Worm (Caenorhabditis elegans) whole organism, L1 larva: ENCODE data around the gene F54F2.9.

ENCODE experiments used
- alr-1 ChIP-seq: fragments of 200-800 bp; sonication (Bioruptor generic); optimal IDR thresholded peaks from 2 replicates; lab custom pipeline; 2018; ENCODE audit warnings: borderline replicate concordance, mild to moderate bottlenecking, missing genetic modification characterization, missing compliant biosample characterization
- fkh-10 ChIP-seq: sonication (generic microtip); optimal IDR thresholded peaks from 2 replicates; lab custom pipeline; 2017; ENCODE audit warnings: missing biosample characterization, missing genetic modification reagents, missing genetic modification characterization
- snpc-4 ChIP-seq: fragments of 150-350 bp; optimal IDR thresholded peaks from 2 replicates; lab custom pipeline; 2014; ENCODE audit warnings: missing biosample characterization, missing genetic modification characterization
- unc-130 ChIP-seq: fragments of 150-350 bp; optimal IDR thresholded peaks from 2 replicates; lab custom pipeline; 2017; ENCODE audit warnings: missing biosample characterization, missing genetic modification characterization, inconsistent platforms
- ztf-11 ChIP-seq, 2 experiments: sonication (generic microtip); optimal IDR thresholded peaks; 2 replicates each; lab custom pipeline; 2016 to 2017; ENCODE audit warnings: missing genetic modification characterization in 2 of 2, missing biosample characterization in 1 of 2, missing compliant biosample characterization in 1 of 2

DNA sequence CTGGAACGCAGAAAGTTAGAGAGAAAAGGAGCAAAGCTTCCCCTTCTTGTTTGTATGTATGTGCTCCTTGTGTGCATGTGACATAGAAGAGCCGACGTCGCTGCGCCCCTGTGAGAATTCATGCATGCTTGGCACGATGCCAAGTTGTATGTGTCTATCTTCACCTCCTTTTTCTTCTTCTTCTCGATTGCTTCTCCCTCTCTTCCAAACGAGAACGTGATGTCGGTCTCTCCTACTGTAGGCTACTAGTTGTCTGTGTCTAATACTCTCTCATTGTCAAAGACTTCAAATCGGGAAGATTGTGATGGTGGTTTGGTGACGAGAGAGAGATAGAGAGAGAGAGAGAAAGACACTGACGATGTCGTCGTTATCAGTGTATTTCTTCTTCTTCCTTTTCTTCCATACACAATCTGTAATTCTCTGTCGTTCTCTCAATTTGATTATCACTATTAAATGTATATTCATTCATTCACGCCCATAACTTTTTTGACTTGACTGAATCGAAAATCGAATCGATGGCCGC is 29.8 kb downstream of the F54F2.9 start:
- TF ChIP-seq unc-130 (tag; lab: Kevin White, UChicago), result no peak
- peak; percentile 36 for TF ChIP-seq snpc-4 (tag; lab: Kevin White, UChicago)
- TF ChIP-seq alr-1 (tag; lab: Kevin White, UChicago), result no peak
- TF ChIP-seq fkh-10 (GFP tag; lab: Kevin White, UChicago), result peak; percentile 86
- TF ChIP-seq ztf-11 (tag; optimal IDR thresholded peaks at IDR 0.05; lab: Kevin White, UChicago), result peak in 1 of 2 experiments; percentile 49
